Fruit fly (Drosophila melanogaster): ENCODE results near the gene RpS19b.

DNA sequence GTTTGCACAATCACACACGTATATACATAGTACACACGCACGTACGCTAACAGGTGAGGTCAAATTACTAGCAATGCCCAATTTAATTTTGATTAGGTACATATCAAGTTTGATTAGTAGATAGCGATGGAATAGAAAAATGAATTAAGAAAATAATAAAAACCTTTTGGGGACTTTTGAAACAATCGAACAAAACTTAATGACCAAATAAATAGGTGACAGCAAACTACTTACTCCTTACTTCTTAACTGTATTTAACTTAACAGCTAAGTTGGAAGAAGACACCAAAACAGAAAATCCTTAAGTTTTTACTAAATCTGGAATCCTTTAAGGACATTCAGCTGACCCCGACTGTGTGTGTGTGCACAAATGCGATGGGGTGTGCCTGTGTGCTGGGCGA lies 31.3 kb downstream of the RpS19b start:
- TF ChIP-seq CG14655 (GFP tag; optimal IDR thresholded peaks at IDR 0.05): no peak
- TF ChIP-seq Ets98B (GFP tag; IDR thresholded peaks at IDR 0.05): no peak
- peak; percentile 47 for TF ChIP-seq CG9948 (tag; optimal IDR thresholded peaks at IDR 0.05)
- TF ChIP-seq CG17806 (tag; optimal IDR thresholded peaks at IDR 0.05): peak; percentile 21
- no peak for TF ChIP-seq CG13204 (GFP tag; optimal IDR thresholded peaks at IDR 0.05)
- TF ChIP-seq Pif1B (GFP tag; optimal IDR thresholded peaks at IDR 0.05): no peak
- TF ChIP-seq EcR (GFP tag; optimal IDR thresholded peaks at IDR 0.05): no peak
- no peak for TF ChIP-seq D1 (tag; optimal IDR thresholded peaks at IDR 0.05)
